Worm (Caenorhabditis elegans) whole organism, late embryonic: ENCODE results near the gene K09C6.9.

Experiments used
- ceh-18 ChIP-seq: sonication (generic microtip); optimal IDR thresholded peaks from 2 replicates; lab custom pipeline; 2016; ENCODE audit warnings: missing genetic modification characterization, missing compliant biosample characterization
- ceh-9 ChIP-seq: sonication (generic microtip); optimal IDR thresholded peaks from 2 replicates; lab custom pipeline; 2016; ENCODE audit warnings: mild to moderate bottlenecking, missing genetic modification characterization, inconsistent platforms, missing compliant biosample characterization
- dmd-4 ChIP-seq: sonication (generic microtip); optimal IDR thresholded peaks from 2 replicates; lab custom pipeline; 2016; ENCODE audit warnings: borderline replicate concordance, missing genetic modification characterization, missing compliant biosample characterization
- ets-4 ChIP-seq: sonication (generic microtip); optimal IDR thresholded peaks from 2 replicates; lab custom pipeline; 2016; ENCODE audit warnings: missing genetic modification characterization, missing compliant biosample characterization
- hlh-30 ChIP-seq: sonication (generic microtip); optimal IDR thresholded peaks from 2 replicates; lab custom pipeline; 2017; ENCODE audit warnings: antibody characterized with exemption, missing genetic modification characterization, missing compliant biosample characterization; ENCODE audit not compliant: insufficient read depth
- pax-1 ChIP-seq: fragments of 150-350 bp; optimal IDR thresholded peaks from 2 replicates; lab custom pipeline; 2014; ENCODE audit warnings: missing biosample characterization, missing genetic modification characterization
- pha-4 ChIP-seq: fragments of 150-350 bp; optimal IDR thresholded peaks from 2 replicates; lab custom pipeline; 2018; ENCODE audit warnings: missing biosample characterization, missing genetic modification reagents, missing genetic modification characterization
- pqm-1 ChIP-seq: sonication (generic microtip); optimal IDR thresholded peaks from 2 replicates; lab custom pipeline; 2016; ENCODE audit warnings: missing genetic modification characterization, missing compliant biosample characterization
- sdc-2 ChIP-seq: sonication (generic microtip); optimal IDR thresholded peaks from 2 replicates; lab custom pipeline; 2016; ENCODE audit warnings: missing genotype, missing genetic modification characterization, missing compliant biosample characterization
- tbx-2 ChIP-seq: sonication (generic microtip); optimal IDR thresholded peaks from 2 replicates; lab custom pipeline; 2016; ENCODE audit warnings: missing genetic modification characterization, missing compliant biosample characterization

DNA sequence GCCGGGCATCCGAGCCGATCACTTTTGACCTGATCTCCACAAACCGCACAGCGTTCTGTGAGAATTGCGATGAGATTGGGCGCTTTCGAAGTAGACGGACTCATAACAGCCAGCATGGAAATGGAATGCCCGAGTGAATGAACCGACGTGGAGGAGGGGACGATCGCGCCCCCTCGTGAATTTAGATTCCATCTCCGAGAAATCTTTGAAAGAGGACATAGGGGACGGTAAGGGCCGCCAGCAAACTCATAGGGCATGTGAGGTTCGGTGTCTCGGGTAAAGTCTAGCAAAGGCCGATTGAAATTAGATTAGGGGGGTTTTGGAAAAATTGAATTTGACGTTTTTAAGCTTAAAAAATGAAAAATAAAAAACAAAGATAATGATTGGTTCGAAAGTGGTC is 50.4 kb downstream of the K09C6.9 start, which contains the start of gene nhr-270:
- TF ChIP-seq ceh-9 (tag; lab: Kevin White, UChicago) (no peak), sdc-2 (tag; lab: Kevin White, UChicago) (no peak), ceh-18 (tag; lab: Kevin White, UChicago) (no peak), ets-4 (no peak), pqm-1 (no peak), dmd-4 (tag; lab: Kevin White, UChicago) (no peak), pha-4 (no peak), hlh-30 (tag; lab: Kevin White, UChicago) (no peak), tbx-2 (tag; lab: Kevin White, UChicago) (no peak), pax-1 (tag; lab: Kevin White, UChicago) (no peak)
